Worm (Caenorhabditis elegans): ENCODE data around the gene mans-4.

The mans-4 gene

ce11 chrIV:9063518-9063917 lies 14.9 kb downstream of the mans-4 start:
- TF ChIP-seq cog-1 (tag; optimal IDR thresholded peaks at IDR 0.05) (no peak), ztf-29 (GFP tag; IDR thresholded peaks at IDR 0.05) (no peak), flt-1 (GFP tag; IDR thresholded peaks at IDR 0.05) (no peak), ref-1 (GFP tag; conservative IDR thresholded peaks at IDR 0.05) (no peak), med-1 (GFP tag; optimal IDR thresholded peaks at IDR 0.05; ENCODE audit: insufficient read depth) (no peak), ztf-23 (GFP tag; IDR thresholded peaks at IDR 0.05) (no peak), klf-2 (GFP tag; conservative IDR thresholded peaks at IDR 0.05) (no peak), T22C8.4 (GFP tag; IDR thresholded peaks at IDR 0.05) (no peak), tab-1 (GFP tag; IDR thresholded peaks at IDR 0.05) (no peak)

- no peak for TF ChIP-seq flt-1 (GFP tag; IDR thresholded peaks at IDR 0.05)
- TF ChIP-seq med-1 (GFP tag; optimal IDR thresholded peaks at IDR 0.05; ENCODE audit: insufficient read depth): no peak
- no peak for TF ChIP-seq T22C8.4 (GFP tag; IDR thresholded peaks at IDR 0.05)
- TF ChIP-seq tab-1 (GFP tag; IDR thresholded peaks at IDR 0.05): no peak
- TF ChIP-seq cog-1 (tag; optimal IDR thresholded peaks at IDR 0.05): no peak
- TF ChIP-seq ztf-29 (GFP tag; IDR thresholded peaks at IDR 0.05): no peak
- TF ChIP-seq ref-1 (GFP tag; conservative IDR thresholded peaks at IDR 0.05): no peak
- TF ChIP-seq ztf-23 (GFP tag; IDR thresholded peaks at IDR 0.05): no peak
- TF ChIP-seq klf-2 (GFP tag; conservative IDR thresholded peaks at IDR 0.05): no peak
These were observed 25.0 kb downstream of the mans-4 start for ce11 chrIV:9053403-9053802.

- TF ChIP-seq T22C8.4 (GFP tag; IDR thresholded peaks at IDR 0.05) (no peak), ztf-23 (GFP tag; IDR thresholded peaks at IDR 0.05) (no peak), flt-1 (GFP tag; IDR thresholded peaks at IDR 0.05) (no peak)
These were observed 26.7 kb downstream of the mans-4 start for ce11 chrIV:9051510-9052175.

ce11 chrIV:9051036-9051435 lies 27.3 kb downstream of the mans-4 start:
- no peak for TF ChIP-seq ref-1 (GFP tag; conservative IDR thresholded peaks at IDR 0.05)
- no peak for TF ChIP-seq med-1 (GFP tag; optimal IDR thresholded peaks at IDR 0.05; ENCODE audit: insufficient read depth)
- no peak for TF ChIP-seq ztf-29 (GFP tag; IDR thresholded peaks at IDR 0.05)
- TF ChIP-seq ztf-23 (GFP tag; IDR thresholded peaks at IDR 0.05): no peak
- TF ChIP-seq tab-1 (GFP tag; IDR thresholded peaks at IDR 0.05): no peak

ce11 chrIV:9045252-9045651 lies 33.1 kb downstream of the mans-4 start, which contains the start of gene Y73F4A.1:
TSS of gene Y73F4A.1 (minus strand) at chrIV:9045352.
- TF ChIP-seq ztf-29 (GFP tag; IDR thresholded peaks at IDR 0.05) (no peak), tab-1 (GFP tag; IDR thresholded peaks at IDR 0.05) (no peak), ref-1 (GFP tag; conservative IDR thresholded peaks at IDR 0.05) (no peak), klf-2 (GFP tag; conservative IDR thresholded peaks at IDR 0.05) (no peak), flt-1 (GFP tag; IDR thresholded peaks at IDR 0.05) (no peak), med-1 (GFP tag; optimal IDR thresholded peaks at IDR 0.05; ENCODE audit: insufficient read depth) (no peak), T22C8.4 (GFP tag; IDR thresholded peaks at IDR 0.05) (no peak), ztf-23 (GFP tag; IDR thresholded peaks at IDR 0.05) (no peak), cog-1 (tag; optimal IDR thresholded peaks at IDR 0.05) (no peak)

- TF ChIP-seq flt-1 (GFP tag; IDR thresholded peaks at IDR 0.05): no peak
These were observed 35.1 kb downstream of the mans-4 start, which contains the start of gene Y73F4A.2 for ce11 chrIV:9043224-9043623. TSS of gene Y73F4A.2 (minus strand) at chrIV:9043347.

- TF ChIP-seq flt-1 (GFP tag; IDR thresholded peaks at IDR 0.05) (no peak), med-1 (GFP tag; optimal IDR thresholded peaks at IDR 0.05; ENCODE audit: insufficient read depth) (no peak)
These were observed 38.0 kb downstream of the mans-4 start, which contains the start of gene Y73F4A.3 for ce11 chrIV:9040393-9040792. TSS of gene Y73F4A.3 (minus strand) at chrIV:9040493.

- no peak for TF ChIP-seq flt-1 (GFP tag; IDR thresholded peaks at IDR 0.05)
- TF ChIP-seq med-1 (GFP tag; optimal IDR thresholded peaks at IDR 0.05; ENCODE audit: insufficient read depth): no peak
- TF ChIP-seq cog-1 (tag; optimal IDR thresholded peaks at IDR 0.05): no peak
- no peak for TF ChIP-seq ztf-29 (GFP tag; IDR thresholded peaks at IDR 0.05)
- TF ChIP-seq ref-1 (GFP tag; conservative IDR thresholded peaks at IDR 0.05): no peak
- no peak for TF ChIP-seq klf-2 (GFP tag; conservative IDR thresholded peaks at IDR 0.05)
- TF ChIP-seq ztf-23 (GFP tag; IDR thresholded peaks at IDR 0.05): no peak
- TF ChIP-seq T22C8.4 (GFP tag; IDR thresholded peaks at IDR 0.05): no peak
- no peak for TF ChIP-seq tab-1 (GFP tag; IDR thresholded peaks at IDR 0.05)
These were observed 41.3 kb downstream of the mans-4 start, which contains the start of gene C53D6.7 for ce11 chrIV:9037063-9037462. TSS of gene C53D6.7 (minus strand) at chrIV:9037163.

- TF ChIP-seq tab-1 (GFP tag; IDR thresholded peaks at IDR 0.05) (no peak), ztf-23 (GFP tag; IDR thresholded peaks at IDR 0.05) (no peak), ztf-29 (GFP tag; IDR thresholded peaks at IDR 0.05) (no peak), cog-1 (tag; optimal IDR thresholded peaks at IDR 0.05) (no peak), flt-1 (GFP tag; IDR thresholded peaks at IDR 0.05) (no peak)
These were observed 44.0 kb downstream of the mans-4 start, which contains the start of gene C53D6.10 for ce11 chrIV:9034340-9034739. TSS of gene C53D6.10 (minus strand) at chrIV:9034440.

ce11 chrIV:9032550-9032949 lies 45.8 kb downstream of the mans-4 start, which contains the start of gene C53D6.6:
TSS of gene C53D6.6 (minus strand) at chrIV:9032667.
- TF ChIP-seq med-1 (GFP tag; optimal IDR thresholded peaks at IDR 0.05; ENCODE audit: insufficient read depth) (no peak), ztf-29 (GFP tag; IDR thresholded peaks at IDR 0.05) (no peak)
